Fruit fly (Drosophila melanogaster) whole organism, wandering third instar larva: ENCODE results near the gene Rbp4.

Experiments
- Abd-B ChIP-seq: fragments of >200 bp; optimal IDR thresholded peaks from 2 replicates; lab custom pipeline; 2017; ENCODE audit warnings: missing biosample characterization, missing genetic modification characterization
- CG32264 ChIP-seq: fragments of 200-800 bp; sonication (Bioruptor generic); optimal IDR thresholded peaks from 2 replicates; lab custom pipeline; 2016; ENCODE audit warnings: missing biosample characterization, missing genetic modification characterization
- CG9705 ChIP-seq: fragments of 200-800 bp; sonication (Bioruptor generic); optimal IDR thresholded peaks from 2 replicates; lab custom pipeline; 2018; ENCODE audit warnings: missing biosample characterization, mild to moderate bottlenecking, missing genetic modification characterization
- CrebA ChIP-seq: fragments of 200-800 bp; sonication (Bioruptor generic); optimal IDR thresholded peaks from 2 replicates; lab custom pipeline; 2016; ENCODE audit warnings: missing biosample characterization, mild to moderate bottlenecking, missing genetic modification characterization, borderline replicate concordance
- Dfd ChIP-seq: fragments of >200 bp; optimal IDR thresholded peaks from 2 replicates; lab custom pipeline; 2017; ENCODE audit warnings: missing biosample characterization, missing genetic modification characterization
- Dif ChIP-seq: fragments of 200-275, 200-300 bp; sonication (Bioruptor generic); optimal IDR thresholded peaks from 2 replicates; lab custom pipeline; 2018; ENCODE audit warnings: missing biosample characterization, missing genetic modification characterization; ENCODE audit not compliant: partially characterized antibody
- GATAd ChIP-seq: sonication (Bioruptor generic); optimal IDR thresholded peaks from 2 replicates; lab custom pipeline; 2016; ENCODE audit warnings: missing biosample characterization, missing genetic modification characterization
- HLH106 ChIP-seq: fragments of 200-800 bp; optimal IDR thresholded peaks from 3 replicates; lab custom pipeline; 2019; ENCODE audit warnings: missing biosample characterization, mild to moderate bottlenecking, missing genetic modification characterization, moderate library complexity
- Hnf4 ChIP-seq: fragments of 200-800 bp; sonication (Bioruptor generic); optimal IDR thresholded peaks from 2 replicates; lab custom pipeline; 2016; ENCODE audit warnings: missing biosample characterization, mild to moderate bottlenecking, missing genetic modification characterization
- Hr78 ChIP-seq: fragments of >200 bp; optimal IDR thresholded peaks from 2 replicates; lab custom pipeline; 2017; ENCODE audit warnings: missing biosample characterization, missing genetic modification characterization
- Hr83 ChIP-seq: fragments of 200-300 bp; sonication (Bioruptor generic); optimal IDR thresholded peaks from 2 replicates; lab custom pipeline; 2016; ENCODE audit warnings: missing biosample characterization, mild to moderate bottlenecking, missing genetic modification characterization, moderate library complexity; ENCODE audit not compliant: poor library complexity, severe bottlenecking
- Jra ChIP-seq: sonication (Bioruptor generic); optimal IDR thresholded peaks from 2 replicates; lab custom pipeline; 2016; ENCODE audit warnings: missing biosample characterization, missing genetic modification characterization
- Mio ChIP-seq: sonication (Bioruptor generic); optimal IDR thresholded peaks from 2 replicates; lab custom pipeline; 2016; ENCODE audit warnings: missing biosample characterization, missing genetic modification characterization
- Myc ChIP-seq: fragments of >200 bp; optimal IDR thresholded peaks from 2 replicates; lab custom pipeline; 2017
- N ChIP-seq: fragments of >200 bp; optimal IDR thresholded peaks from 2 replicates; lab custom pipeline; 2018; ENCODE audit warnings: missing biosample characterization, missing external identifiers, missing genetic modification characterization
- OdsH ChIP-seq: fragments of 200-800 bp; sonication (Bioruptor generic); optimal IDR thresholded peaks from 2 replicates; lab custom pipeline; 2016; ENCODE audit warnings: missing biosample characterization, mild to moderate bottlenecking, missing genetic modification characterization
- Rel ChIP-seq, 2 experiments: fragments of 200-800 bp; sonication (Bioruptor generic) in 1 of 2; optimal IDR thresholded peaks; 2 replicates in 1 of 2; 3 replicates in 1 of 2; lab custom pipeline; 2016 to 2019; ENCODE audit warnings: mild to moderate bottlenecking in 2 of 2, missing biosample characterization in 2 of 2, missing genetic modification characterization in 2 of 2, moderate library complexity in 1 of 2
- Sp1 ChIP-seq: fragments of 200-800 bp; sonication (Bioruptor generic); optimal IDR thresholded peaks from 3 replicates; lab custom pipeline; 2019; ENCODE audit warnings: missing biosample characterization, mild to moderate bottlenecking, missing genetic modification characterization, moderate library complexity
- Vsx2 ChIP-seq: fragments of 200-300, 225-300 bp; sonication (Bioruptor generic); optimal IDR thresholded peaks from 2 replicates; lab custom pipeline; 2018; ENCODE audit warnings: missing biosample characterization, missing genetic modification characterization; ENCODE audit not compliant: partially characterized antibody
- br ChIP-seq: fragments of 200-800 bp; sonication (Bioruptor generic); optimal IDR thresholded peaks from 2 replicates; lab custom pipeline; 2016; ENCODE audit warnings: missing biosample characterization, missing genetic modification characterization
- brk ChIP-seq: fragments of 200-800 bp; sonication (Bioruptor generic); optimal IDR thresholded peaks from 2 replicates; lab custom pipeline; 2016; ENCODE audit warnings: missing biosample characterization, mild to moderate bottlenecking, missing genetic modification characterization
- dl ChIP-seq, 2 experiments: fragments of 175-275, 200-275 bp in 1 of 2; fragments of 200-275 bp in 1 of 2; sonication (Bioruptor generic); optimal IDR thresholded peaks; lab custom pipeline; 2018; ENCODE audit warnings: mild to moderate bottlenecking in 2 of 2, missing biosample characterization in 2 of 2, missing genetic modification characterization in 2 of 2, moderate library complexity in 2 of 2; ENCODE audit not compliant: partially characterized antibody in 2 of 2, insufficient read depth in 1 of 2
- dmrt93B ChIP-seq: fragments of 200-800 bp; sonication (Bioruptor generic); optimal IDR thresholded peaks from 2 replicates; lab custom pipeline; 2018; ENCODE audit warnings: missing biosample characterization, mild to moderate bottlenecking, missing genetic modification characterization
- dsf ChIP-seq: sonication (Bioruptor generic); optimal IDR thresholded peaks from 2 replicates; lab custom pipeline; 2016; ENCODE audit warnings: missing biosample characterization, missing genetic modification characterization, borderline replicate concordance
- ey ChIP-seq: fragments of 200-800 bp; sonication (Bioruptor generic); optimal IDR thresholded peaks from 2 replicates; lab custom pipeline; 2016; ENCODE audit warnings: missing biosample characterization, missing genetic modification characterization
- foxo ChIP-seq, 2 experiments: fragments of 200-800 bp; sonication (Bioruptor generic); optimal IDR thresholded peaks; 2 replicates in 1 of 2; 3 replicates in 1 of 2; lab custom pipeline; 2016 to 2017; ENCODE audit warnings: missing biosample characterization in 2 of 2, missing genetic modification characterization in 2 of 2
- fru ChIP-seq: fragments of 200-800 bp; sonication (Bioruptor generic); optimal IDR thresholded peaks from 3 replicates; lab custom pipeline; 2016; ENCODE audit warnings: missing biosample characterization, mild to moderate bottlenecking, missing genetic modification characterization
- h ChIP-seq: fragments of 200-800 bp; sonication (Bioruptor generic); optimal IDR thresholded peaks from 3 replicates; lab custom pipeline; 2016; ENCODE audit warnings: missing biosample characterization, mild to moderate bottlenecking, missing genetic modification characterization
- jim ChIP-seq: fragments of 175-275, 200-325 bp; sonication (Bioruptor generic); optimal IDR thresholded peaks from 2 replicates; lab custom pipeline; 2016; ENCODE audit warnings: missing biosample characterization, mild to moderate bottlenecking, missing genetic modification characterization
- lola ChIP-seq: fragments of >200 bp; optimal IDR thresholded peaks from 2 replicates; lab custom pipeline; 2017; ENCODE audit warnings: missing biosample characterization, missing genetic modification characterization
- pan ChIP-seq: fragments of >200 bp; optimal IDR thresholded peaks from 2 replicates; lab custom pipeline; 2017
- psq ChIP-seq: fragments of 200-800 bp; sonication (Bioruptor generic); optimal IDR thresholded peaks from 3 replicates; lab custom pipeline; 2017; ENCODE audit warnings: missing biosample characterization, mild to moderate bottlenecking, missing genetic modification characterization, moderate library complexity
- rgr ChIP-seq: fragments of 200-800 bp; sonication (Bioruptor generic); optimal IDR thresholded peaks from 3 replicates; lab custom pipeline; 2016; ENCODE audit warnings: missing biosample characterization, mild to moderate bottlenecking, missing genetic modification characterization
- sage ChIP-seq: fragments of 200-800 bp; sonication (Bioruptor generic); optimal IDR thresholded peaks from 2 replicates; lab custom pipeline; 2016; ENCODE audit warnings: missing biosample characterization, mild to moderate bottlenecking, missing genetic modification characterization
- sv ChIP-seq: fragments of 200-800 bp; sonication (Bioruptor generic); optimal IDR thresholded peaks from 3 replicates; lab custom pipeline; 2016; ENCODE audit warnings: missing biosample characterization, missing genetic modification characterization
- tai ChIP-seq: sonication (Bioruptor generic); optimal IDR thresholded peaks from 2 replicates; lab custom pipeline; 2016; ENCODE audit warnings: missing biosample characterization, missing genetic modification characterization
- usp ChIP-seq: fragments of >200 bp; optimal IDR thresholded peaks from 2 replicates; lab custom pipeline; 2017; ENCODE audit warnings: missing biosample characterization, missing genetic modification characterization
- woc ChIP-seq: sonication (Bioruptor generic); optimal IDR thresholded peaks from 2 replicates; lab custom pipeline; 2016; ENCODE audit warnings: missing biosample characterization, mild to moderate bottlenecking, missing genetic modification characterization

Rbp4 gene

dm6 chr3R:13684569-13685402, 28.6 kb upstream of the Rbp4 start:
- peak; percentile 5 for TF ChIP-seq rgr
- TF ChIP-seq sv = no peak
- TF ChIP-seq woc (GFP tag; lab: Kevin White, UChicago) = no peak
- no peak for TF ChIP-seq Sp1 (GFP tag; lab: Kevin White, UChicago)
- peak in 1 of 2 experiments; percentile 27 for TF ChIP-seq dl (GFP tag; optimal IDR thresholded peaks at IDR 0.05; lab: Kevin White, UChicago; ENCODE audit: insufficient read depth in 1 of 2, partially characterized antibody in 2 of 2)
- no peak for TF ChIP-seq dsf
- peak; percentile 19 for TF ChIP-seq Abd-B (GFP tag; lab: Kevin White, UChicago)
- TF ChIP-seq Vsx2 (GFP tag; lab: Kevin White, UChicago) = no peak
- TF ChIP-seq N (GFP tag; lab: Kevin White, UChicago) = peak; percentile 58
- no peak for TF ChIP-seq Myc (lab: Kevin White, UChicago)
- no peak for TF ChIP-seq brk (GFP tag; lab: Kevin White, UChicago)
- TF ChIP-seq OdsH (GFP tag; lab: Kevin White, UChicago) = peak; percentile 25
- TF ChIP-seq Rel (GFP tag; optimal IDR thresholded peaks at IDR 0.05; lab: Kevin White, UChicago) = no peak
- TF ChIP-seq Rel (tag; optimal IDR thresholded peaks at IDR 0.05; lab: Kevin White, UChicago) = no peak
- no peak for TF ChIP-seq dmrt93B (GFP tag; lab: Kevin White, UChicago)
- no peak for TF ChIP-seq br (GFP tag; lab: Kevin White, UChicago)
- TF ChIP-seq CG32264 (GFP tag; lab: Kevin White, UChicago) = no peak
- no peak for TF ChIP-seq HLH106 (tag; lab: Kevin White, UChicago)
- TF ChIP-seq Hr78 (GFP tag; lab: Kevin White, UChicago) = no peak
- TF ChIP-seq usp (GFP tag; lab: Kevin White, UChicago) = no peak
- TF ChIP-seq Jra (GFP tag; lab: Kevin White, UChicago) = no peak
- peak; percentile 62 for TF ChIP-seq h (GFP tag; lab: Kevin White, UChicago)
- TF ChIP-seq Hnf4 (GFP tag; lab: Kevin White, UChicago) = peak; percentile 32
- peak in 1 of 2 experiments; percentile 14 for TF ChIP-seq foxo (GFP tag; optimal IDR thresholded peaks at IDR 0.05; lab: Kevin White, UChicago)
- TF ChIP-seq Mio (GFP tag; lab: Kevin White, UChicago) = no peak
- TF ChIP-seq pan = no peak
- TF ChIP-seq Dfd (GFP tag; lab: Kevin White, UChicago) = no peak
- no peak for TF ChIP-seq Hr83 (GFP tag; lab: Kevin White, UChicago)
- TF ChIP-seq sage = no peak
- TF ChIP-seq lola = no peak
- no peak for TF ChIP-seq tai (GFP tag; lab: Kevin White, UChicago)
- no peak for TF ChIP-seq CG9705 (GFP tag; lab: Kevin White, UChicago)
- TF ChIP-seq psq (GFP tag; lab: Kevin White, UChicago) = peak; percentile 99
- TF ChIP-seq jim (GFP tag; lab: Kevin White, UChicago) = no peak
- TF ChIP-seq GATAd = no peak
- peak; percentile 9 for TF ChIP-seq Dif (GFP tag; lab: Kevin White, UChicago)
- TF ChIP-seq ey (GFP tag; lab: Kevin White, UChicago) = no peak
- no peak for TF ChIP-seq CrebA (GFP tag; lab: Kevin White, UChicago)
- TF ChIP-seq fru (GFP tag; lab: Kevin White, UChicago) = no peak
- TF ChIP-seq, all 38 proteins: peak for 10
